Worm (Caenorhabditis elegans): Measurements from ENCODE around the gene C17H12.6.

- no peak for TF ChIP-seq unc-39 (tag; optimal IDR thresholded peaks at IDR 0.05)
- TF ChIP-seq ces-1 (GFP tag; optimal IDR thresholded peaks at IDR 0.05) = peak; percentile 35
- TF ChIP-seq snpc-4 (tag; optimal IDR thresholded peaks at IDR 0.05) = no peak
- no peak for TF ChIP-seq nhr-12 (tag; optimal IDR thresholded peaks at IDR 0.05)
- no peak for TF ChIP-seq lin-13 (tag; optimal IDR thresholded peaks at IDR 0.05)
- TF ChIP-seq nhr-28 (tag; optimal IDR thresholded peaks at IDR 0.05) = no peak
- no peak for TF ChIP-seq sptf-1 (tag; optimal IDR thresholded peaks at IDR 0.05)
- TF ChIP-seq nhr-237 (tag; optimal IDR thresholded peaks at IDR 0.05) = peak; percentile 49
- TF ChIP-seq mep-1 (tag; optimal IDR thresholded peaks at IDR 0.05) = peak; percentile 25
Measured at ce11 chrIV:6785873-6786272, 36.4 kb downstream of the C17H12.6 start.

All from whole organism, mixed stage, embryonic.